Fruit fly (Drosophila melanogaster): ENCODE data around the gene CG42675.

The CG42675 gene

dm6 chr3R:5778731-5779593, 34.4 kb upstream of the CG42675 start, which contains the start of gene jagn (continued):
- peak; percentile 56 for TF ChIP-seq CG17328 (GFP tag; IDR thresholded peaks at IDR 0.05)
- TF ChIP-seq CG8944 (GFP tag; optimal IDR thresholded peaks at IDR 0.05) = peak; percentile 71
- peak; percentile 35 for TF ChIP-seq CG13424 (tag; optimal IDR thresholded peaks at IDR 0.05)
- TF ChIP-seq dimm (GFP tag; IDR thresholded peaks at IDR 0.05) = no peak
- TF ChIP-seq Scr (GFP tag; IDR thresholded peaks at IDR 0.05; ENCODE audit: partially characterized antibody) = peak; percentile 99
- TF ChIP-seq yki (optimal IDR thresholded peaks at IDR 0.05) = no peak
- TF ChIP-seq CG12659 (GFP tag; optimal IDR thresholded peaks at IDR 0.05) = peak; percentile 94
- TF ChIP-seq ssp (GFP tag; IDR thresholded peaks at IDR 0.05) = peak; percentile 53
- TF ChIP-seq CG2202 (tag; optimal IDR thresholded peaks at IDR 0.05) = no peak
- peak; percentile 66 for TF ChIP-seq Abd-B (GFP tag; optimal IDR thresholded peaks at IDR 0.05)
- TF ChIP-seq Atf-2 (GFP tag; optimal IDR thresholded peaks at IDR 0.05) = peak; percentile 17
- peak; percentile 82 for TF ChIP-seq CG14710 (tag; optimal IDR thresholded peaks at IDR 0.05)
- TF ChIP-seq sob (GFP tag; IDR thresholded peaks at IDR 0.05) = peak; percentile 72; the same call in 1 of the 2 replicates
- peak; percentile 26 for TF ChIP-seq CG10209 (GFP tag; optimal IDR thresholded peaks at IDR 0.05)
- TF ChIP-seq Tbp (GFP tag; optimal IDR thresholded peaks at IDR 0.05) = no peak
- peak; percentile 95 for TF ChIP-seq CG9932 (GFP tag; IDR thresholded peaks at IDR 0.05)
- peak; percentile 0 for TF ChIP-seq CG6854 (GFP tag; optimal IDR thresholded peaks at IDR 0.05)
- peak; percentile 73 for TF ChIP-seq CG10267 (tag; optimal IDR thresholded peaks at IDR 0.05)
- TF ChIP-seq Spps (tag; optimal IDR thresholded peaks at IDR 0.05) = no peak
- TF ChIP-seq ara (GFP tag; IDR thresholded peaks at IDR 0.05) = peak; percentile 44; the same call in 1 of the 2 replicates
- peak; percentile 98 for TF ChIP-seq Sry-δ (GFP tag; optimal IDR thresholded peaks at IDR 0.05)
- no peak for TF ChIP-seq slou (GFP tag; optimal IDR thresholded peaks at IDR 0.05)

- TF ChIP-seq tna (GFP tag; IDR thresholded peaks at IDR 0.05; ENCODE audit: partially characterized antibody) (no peak), bigmax (GFP tag; optimal IDR thresholded peaks at IDR 0.05) (no peak), sens (GFP tag) (peak; percentile 25)
These were observed 32.4 kb upstream of the CG42675 start, which contains the start of gene CG2082 for dm6 chr3R:5780976-5781375. Gene CG2082 (minus strand): TSS chr3R:5781076.

- TF ChIP-seq scrt (GFP tag; optimal IDR thresholded peaks at IDR 0.05) (peak; percentile 30), CG18262 (tag; optimal IDR thresholded peaks at IDR 0.05) (no peak), Ets65A (GFP tag) (peak; percentile 72), CG1602 (GFP tag; optimal IDR thresholded peaks at IDR 0.05) (no peak), unc-4 (GFP tag; IDR thresholded peaks at IDR 0.05; ENCODE audit: partially characterized antibody) (peak; percentile 14; the same call in 1 of the 2 replicates), Pdp1 (GFP tag; optimal IDR thresholded peaks at IDR 0.05) (peak in 1 of 2 experiments; percentile 67), Trl (optimal IDR thresholded peaks at IDR 0.05) (peak in 1 of 2 experiments; percentile 34), Trl (GFP tag; optimal IDR thresholded peaks at IDR 0.05) (no peak), CG2120 (GFP tag; optimal IDR thresholded peaks at IDR 0.05) (no peak), CG13123 (GFP tag; optimal IDR thresholded peaks at IDR 0.05) (no peak)
These were observed 31.9 kb upstream of the CG42675 start, which contains the start of gene kat-60L1 for dm6 chr3R:5781462-5781861. Gene kat-60L1 (plus strand): TSS chr3R:5781762.
